Worm (Caenorhabditis elegans) whole organism, L2 larva: ENCODE results near the gene ZK795.3.

Source experiments
- C34F6.9 ChIP-seq: fragments of 150-350 bp; optimal IDR thresholded peaks from 2 replicates; lab custom pipeline; 2014; ENCODE audit warnings: missing biosample characterization, missing genetic modification characterization
- F13H6.1 ChIP-seq: sonication (generic microtip); optimal IDR thresholded peaks from 2 replicates; lab custom pipeline; 2016; ENCODE audit warnings: missing genetic modification characterization, missing compliant biosample characterization
- R02D3.7 ChIP-seq: fragments of 150-350 bp; optimal IDR thresholded peaks from 2 replicates; lab custom pipeline; 2014; ENCODE audit warnings: missing biosample characterization, missing genetic modification characterization
- Y55F3AM.14 ChIP-seq: fragments of 200-800 bp; sonication (Bioruptor generic); optimal IDR thresholded peaks from 2 replicates; lab custom pipeline; 2018; ENCODE audit warnings: mild to moderate bottlenecking, missing genetic modification characterization, missing compliant biosample characterization
- ZK546.5 ChIP-seq: sonication (generic microtip); optimal IDR thresholded peaks from 2 replicates; lab custom pipeline; 2017; ENCODE audit warnings: missing biosample characterization, missing genetic modification characterization
- aly-2 ChIP-seq: fragments of 150-350 bp; optimal IDR thresholded peaks from 2 replicates; lab custom pipeline; 2014; ENCODE audit warnings: missing biosample characterization, missing genetic modification characterization
- ama-1 ChIP-seq: fragments of 150-350 bp; optimal IDR thresholded peaks from 2 replicates; lab custom pipeline; 2018; ENCODE audit warnings: inconsistent platforms
- blmp-1 ChIP-seq: sonication (generic microtip); optimal IDR thresholded peaks from 2 replicates; lab custom pipeline; 2017; ENCODE audit warnings: missing genetic modification characterization, mild to moderate bottlenecking, missing compliant biosample characterization, antibody characterized with exemption, moderate library complexity; ENCODE audit not compliant: insufficient read depth
- ceh-16 ChIP-seq: fragments of 150-350 bp; optimal IDR thresholded peaks from 2 replicates; lab custom pipeline; 2014; ENCODE audit warnings: missing biosample characterization, missing genetic modification characterization
- ceh-82 ChIP-seq: fragments of 150-350 bp; optimal IDR thresholded peaks from 2 replicates; lab custom pipeline; 2014; ENCODE audit warnings: missing biosample characterization, missing genetic modification characterization
- crh-2 ChIP-seq: sonication (generic microtip); optimal IDR thresholded peaks from 2 replicates; lab custom pipeline; 2017; ENCODE audit warnings: missing biosample characterization, missing genetic modification characterization
- dmd-4 ChIP-seq: sonication (generic microtip); optimal IDR thresholded peaks from 2 replicates; lab custom pipeline; 2017; ENCODE audit warnings: missing biosample characterization, missing genetic modification characterization
- egl-27 ChIP-seq: sonication (generic microtip); optimal IDR thresholded peaks from 3 replicates; lab custom pipeline; 2017; ENCODE audit warnings: missing biosample characterization, missing genetic modification reagents, missing genetic modification characterization
- elt-1 ChIP-seq: fragments of 150-350 bp; optimal IDR thresholded peaks from 2 replicates; lab custom pipeline; 2014; ENCODE audit warnings: missing biosample characterization, missing genetic modification characterization
- elt-3 ChIP-seq: sonication (generic microtip); optimal IDR thresholded peaks from 2 replicates; lab custom pipeline; 2017; ENCODE audit warnings: missing biosample characterization, missing genetic modification characterization
- fos-1 ChIP-seq: fragments of 150-350 bp; optimal IDR thresholded peaks from 2 replicates; lab custom pipeline; 2014; ENCODE audit warnings: missing biosample characterization, missing genetic modification characterization
- gmeb-1 ChIP-seq: fragments of 150-350 bp; optimal IDR thresholded peaks from 2 replicates; lab custom pipeline; 2014; ENCODE audit warnings: missing biosample characterization, missing genetic modification characterization
- lin-11 ChIP-seq: fragments of 150-350 bp; sonication (generic microtip); optimal IDR thresholded peaks from 2 replicates; lab custom pipeline; 2014; ENCODE audit warnings: missing biosample characterization, missing genetic modification characterization, inconsistent platforms, mixed read lengths
- lsy-2 ChIP-seq, 2 experiments: fragments of 150-350 bp in 1 of 2; sonication (generic microtip) in 1 of 2; optimal IDR thresholded peaks; 2 replicates each; lab custom pipeline; 2014 to 2017; ENCODE audit warnings: missing biosample characterization in 2 of 2, missing genetic modification characterization in 2 of 2
- mab-5 ChIP-seq: fragments of 150-350 bp; optimal IDR thresholded peaks from 2 replicates; lab custom pipeline; 2014; ENCODE audit warnings: missing biosample characterization, missing genetic modification characterization
- mbf-1 ChIP-seq: sonication (generic microtip); optimal IDR thresholded peaks from 2 replicates; lab custom pipeline; 2017; ENCODE audit warnings: missing biosample characterization, missing genetic modification characterization
- nhr-10 ChIP-seq: sonication (generic microtip); optimal IDR thresholded peaks from 2 replicates; lab custom pipeline; 2017; ENCODE audit warnings: missing biosample characterization, missing genetic modification characterization
- nhr-129 ChIP-seq: fragments of 150-350 bp; optimal IDR thresholded peaks from 2 replicates; lab custom pipeline; 2014; ENCODE audit warnings: missing biosample characterization, missing genetic modification characterization
- nhr-23 ChIP-seq: fragments of 150-350 bp; optimal IDR thresholded peaks from 2 replicates; lab custom pipeline; 2014; ENCODE audit warnings: missing biosample characterization, missing genetic modification reagents, missing genetic modification characterization
- nhr-237 ChIP-seq: fragments of 150-350 bp; optimal IDR thresholded peaks from 2 replicates; lab custom pipeline; 2014; ENCODE audit warnings: missing biosample characterization, missing genetic modification characterization
- nhr-77 ChIP-seq: fragments of 150-350 bp; optimal IDR thresholded peaks from 2 replicates; lab custom pipeline; 2014; ENCODE audit warnings: missing biosample characterization, missing genetic modification characterization
- peb-1 ChIP-seq: fragments of 150-350 bp; optimal IDR thresholded peaks from 2 replicates; lab custom pipeline; 2014; ENCODE audit warnings: missing biosample characterization, missing genetic modification characterization
- sem-4 ChIP-seq: fragments of 150-350 bp; optimal IDR thresholded peaks from 2 replicates; lab custom pipeline; 2014; ENCODE audit warnings: missing biosample characterization, missing genetic modification reagents, missing genetic modification characterization
- sma-3 ChIP-seq: sonication (generic microtip); optimal IDR thresholded peaks from 2 replicates; lab custom pipeline; 2016; ENCODE audit warnings: missing genetic modification reagents, missing genetic modification characterization, missing compliant biosample characterization
- sma-9 ChIP-seq, 2 experiments: fragments of 150-350 bp in 1 of 2; sonication (generic microtip) in 1 of 2; optimal IDR thresholded peaks; 2 replicates each; lab custom pipeline; 2014 to 2016; ENCODE audit warnings: missing genetic modification characterization in 2 of 2, mild to moderate bottlenecking in 1 of 2, missing biosample characterization in 1 of 2, missing compliant biosample characterization in 1 of 2, missing genetic modification reagents in 1 of 2, moderate library complexity in 1 of 2
- snpc-4 ChIP-seq: fragments of 150-350 bp; optimal IDR thresholded peaks from 2 replicates; lab custom pipeline; 2014; ENCODE audit warnings: missing biosample characterization, missing genetic modification characterization
- unc-39 ChIP-seq: fragments of 150-350 bp; optimal IDR thresholded peaks from 2 replicates; lab custom pipeline; 2014; ENCODE audit warnings: missing biosample characterization, missing genetic modification characterization
- unc-55 ChIP-seq: fragments of 150-350 bp; sonication (generic microtip); optimal IDR thresholded peaks from 3 replicates; lab custom pipeline; 2014; ENCODE audit warnings: missing biosample characterization, missing genetic modification reagents, missing genetic modification characterization
- zag-1 ChIP-seq: fragments of 150-350 bp; optimal IDR thresholded peaks from 2 replicates; lab custom pipeline; 2014; ENCODE audit warnings: missing biosample characterization, missing genetic modification characterization
- ztf-1 ChIP-seq: fragments of 200-800 bp; sonication (Bioruptor generic); conservative IDR thresholded peaks from 2 replicates; pipeline ENCODE4 v1.3.6; 2022; ENCODE audit warnings: missing genetic modification characterization, missing compliant biosample characterization
- ztf-11 ChIP-seq: sonication (generic microtip); optimal IDR thresholded peaks from 2 replicates; lab custom pipeline; 2017; ENCODE audit warnings: missing biosample characterization, missing genetic modification characterization
- ztf-4 ChIP-seq: fragments of 150-350 bp; optimal IDR thresholded peaks from 2 replicates; lab custom pipeline; 2014; ENCODE audit warnings: missing biosample characterization, missing genetic modification characterization

Gene ZK795.3

DNA sequence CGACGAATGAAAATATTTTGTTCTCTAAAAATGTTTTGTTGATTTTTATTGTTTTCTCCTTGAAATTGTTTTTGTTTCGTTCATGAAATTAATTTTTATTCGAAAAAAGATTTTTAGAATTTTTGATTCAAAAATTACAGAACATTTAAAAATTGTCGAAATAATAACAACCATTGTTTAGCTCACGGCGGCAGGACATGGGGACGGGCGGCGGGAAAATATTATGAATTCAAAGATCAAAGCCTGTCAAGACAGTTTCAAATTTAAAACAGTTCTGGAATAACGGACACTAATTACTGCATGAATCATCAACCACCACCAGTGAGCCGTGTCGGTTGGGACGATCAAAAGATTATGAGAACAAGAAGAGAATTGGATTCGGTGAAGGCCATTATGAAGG, 1.4 kb downstream of the ZK795.3 start, which contains the start of gene snb-7:
Gene snb-7, plus strand, starts transcription at position 301 of the 400 bp plus-strand sequence.
- no peak for TF ChIP-seq F13H6.1
- no peak for TF ChIP-seq ceh-16 (tag; lab: Kevin White, UChicago)
- TF ChIP-seq unc-39 (tag; lab: Kevin White, UChicago) = no peak
- TF ChIP-seq mab-5 = no peak
- no peak for TF ChIP-seq dmd-4 (tag; lab: Kevin White, UChicago)

DNA sequence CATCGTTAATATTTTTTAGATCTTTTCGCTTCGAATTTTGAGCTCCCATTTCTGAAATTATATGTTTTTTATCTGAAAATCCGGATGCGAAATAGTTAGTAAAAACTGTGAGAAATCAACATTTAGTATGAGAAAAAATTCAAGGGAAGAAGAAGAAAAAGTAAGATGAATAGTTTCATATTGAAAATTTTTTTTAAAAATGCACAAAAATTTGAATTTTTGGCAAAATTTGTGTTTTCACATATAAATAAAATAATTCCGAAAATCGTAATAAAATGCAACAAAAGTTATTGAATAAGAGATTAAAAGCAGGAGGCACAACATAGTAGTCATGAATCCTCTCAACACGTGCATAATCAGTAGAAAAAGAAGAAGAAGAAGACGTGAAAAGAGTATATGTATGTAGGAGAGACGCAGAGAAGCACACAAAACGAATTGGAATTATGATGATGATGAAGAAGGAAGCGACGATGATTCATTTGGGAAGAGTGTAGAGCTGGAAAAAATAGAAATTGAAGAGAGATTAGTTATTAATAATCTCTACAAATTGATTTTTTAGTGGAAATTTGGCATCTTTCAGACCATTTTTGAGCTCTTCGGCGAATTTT, 6.9 kb downstream of the ZK795.3 start, which contains the start of gene eak-7:
Gene eak-7, minus strand, starts transcription at position 51 of the 608 bp plus-strand sequence.
- TF ChIP-seq ceh-16 (tag; lab: Kevin White, UChicago) = no peak
- TF ChIP-seq ama-1 (lab: Kevin White, UChicago) = no peak
- peak; percentile 50 for TF ChIP-seq unc-55 (GFP tag; lab: Kevin White, UChicago)
- TF ChIP-seq sma-9 (GFP tag; optimal IDR thresholded peaks at IDR 0.05; lab: Kevin White, UChicago) = no peak
- no peak for TF ChIP-seq sma-9 (tag; optimal IDR thresholded peaks at IDR 0.05; lab: Kevin White, UChicago)
- TF ChIP-seq aly-2 = no peak
- peak; percentile 55 for TF ChIP-seq C34F6.9 (tag; lab: Kevin White, UChicago)
- peak; percentile 15 for TF ChIP-seq fos-1 (tag; lab: Kevin White, UChicago)
- peak; percentile 4 for TF ChIP-seq crh-2 (tag; lab: Kevin White, UChicago)

DNA sequence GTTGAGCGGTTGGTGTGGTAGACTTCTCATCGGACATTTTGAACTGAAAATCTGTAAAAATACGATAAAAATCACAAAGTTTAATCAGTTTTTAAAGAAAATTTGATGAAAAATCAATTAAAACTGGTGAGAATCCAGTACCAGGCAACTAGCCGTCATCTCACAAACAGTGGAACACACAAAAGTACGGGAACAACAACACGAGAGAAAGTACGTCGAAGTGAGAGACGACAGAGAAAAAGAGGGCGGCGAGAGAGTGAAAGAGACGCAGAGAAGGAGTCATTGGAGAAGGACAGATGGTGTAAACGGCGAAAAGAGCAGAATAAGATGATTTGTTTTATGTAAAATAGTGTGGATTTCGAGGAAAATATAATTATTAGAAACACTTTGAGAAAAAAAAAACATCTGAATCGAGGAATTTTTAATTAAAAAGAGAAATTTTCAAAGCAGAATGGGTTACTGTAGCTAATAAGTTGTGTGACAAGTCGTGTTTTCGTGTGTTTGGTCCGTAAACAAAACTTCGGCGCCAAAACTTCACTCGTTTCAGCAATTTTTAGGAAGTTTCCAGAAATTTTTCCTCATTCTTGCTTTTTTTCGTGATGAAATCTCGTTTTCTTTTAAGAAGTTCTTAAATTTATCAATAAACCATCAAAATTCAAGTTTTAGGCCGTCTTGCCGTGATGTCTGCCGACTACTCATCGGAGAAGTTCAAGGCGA, 8.2 kb downstream of the ZK795.3 start, which contains the start of the genes hsb-1 and let-99:
Gene hsb-1, minus strand, starts transcription at position 51 of the 717 bp plus-strand sequence.
Gene let-99, plus strand, starts transcription at position 667 of the 717 bp plus-strand sequence.
- TF ChIP-seq lsy-2 (tag; optimal IDR thresholded peaks at IDR 0.05; lab: Kevin White, UChicago) (no peak), elt-3 (no peak), fos-1 (tag; lab: Kevin White, UChicago) (peak; percentile 4), C34F6.9 (tag; lab: Kevin White, UChicago) (peak; percentile 55), crh-2 (tag; lab: Kevin White, UChicago) (peak; percentile 24), F13H6.1 (peak; percentile 49)

DNA sequence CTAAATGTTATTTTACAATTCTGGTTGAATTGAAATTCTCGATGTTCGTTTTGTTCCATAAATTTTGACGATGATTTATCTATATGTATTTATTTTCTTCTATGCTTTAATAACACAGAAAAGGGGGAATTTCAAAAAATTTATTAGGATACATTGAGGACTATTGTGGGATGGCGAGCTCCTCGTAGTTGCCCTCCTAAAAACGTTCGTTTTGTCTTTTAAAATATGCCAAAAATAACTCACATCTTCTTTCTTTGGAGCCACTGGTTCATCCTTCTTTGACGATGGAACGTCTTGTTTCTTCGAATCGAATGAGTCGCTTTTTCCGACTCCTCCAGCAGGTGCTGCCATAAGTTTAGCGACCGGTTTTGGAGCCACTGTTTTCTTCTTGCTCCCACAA, 11.4 kb downstream of the ZK795.3 start:
- TF ChIP-seq mbf-1 = no peak
- no peak for TF ChIP-seq elt-1 (tag; lab: Kevin White, UChicago)
- TF ChIP-seq ama-1 (lab: Kevin White, UChicago) = no peak
- TF ChIP-seq R02D3.7 (tag; lab: Kevin White, UChicago) = no peak
- TF ChIP-seq nhr-23 (tag; lab: Kevin White, UChicago) = no peak
- TF ChIP-seq snpc-4 (tag; lab: Kevin White, UChicago) = no peak
- TF ChIP-seq, all 48 proteins: peak for 0

DNA sequence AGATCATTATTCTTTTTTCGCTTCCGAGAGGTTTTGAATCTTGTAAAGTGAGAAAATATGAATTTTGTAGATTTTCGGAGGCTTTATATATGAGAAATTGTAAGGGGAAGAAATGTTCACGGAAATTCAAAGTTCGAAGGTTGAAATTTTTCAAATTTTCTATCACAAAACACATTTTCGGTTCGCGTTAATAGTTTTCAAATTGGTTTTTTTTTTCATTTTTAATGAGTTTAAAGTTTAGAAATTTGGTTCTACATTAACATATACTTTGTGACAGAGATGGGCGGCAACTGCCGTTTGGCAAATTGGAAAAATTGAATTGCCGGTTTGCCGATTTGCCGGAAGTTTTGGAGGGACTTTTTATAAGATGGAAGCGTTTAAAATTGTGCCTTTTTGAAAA, 11.9 kb downstream of the ZK795.3 start, which contains the start of gene K08E7.4:
Gene K08E7.4, minus strand, starts transcription at position 101 of the 400 bp plus-strand sequence.
- TF ChIP-seq ztf-4 (tag; lab: Kevin White, UChicago) (no peak), ZK546.5 (no peak), mbf-1 (no peak), nhr-10 (no peak), snpc-4 (tag; lab: Kevin White, UChicago) (no peak), unc-55 (GFP tag; lab: Kevin White, UChicago) (no peak), Y55F3AM.14 (GFP tag; lab: Kevin White, UChicago) (no peak), blmp-1 (tag; lab: Kevin White, UChicago) (no peak), nhr-77 (tag; lab: Kevin White, UChicago) (no peak), zag-1 (tag; lab: Kevin White, UChicago) (no peak), ceh-82 (no peak), nhr-129 (tag; lab: Kevin White, UChicago) (no peak), nhr-237 (tag; lab: Kevin White, UChicago) (no peak), gmeb-1 (no peak)

DNA sequence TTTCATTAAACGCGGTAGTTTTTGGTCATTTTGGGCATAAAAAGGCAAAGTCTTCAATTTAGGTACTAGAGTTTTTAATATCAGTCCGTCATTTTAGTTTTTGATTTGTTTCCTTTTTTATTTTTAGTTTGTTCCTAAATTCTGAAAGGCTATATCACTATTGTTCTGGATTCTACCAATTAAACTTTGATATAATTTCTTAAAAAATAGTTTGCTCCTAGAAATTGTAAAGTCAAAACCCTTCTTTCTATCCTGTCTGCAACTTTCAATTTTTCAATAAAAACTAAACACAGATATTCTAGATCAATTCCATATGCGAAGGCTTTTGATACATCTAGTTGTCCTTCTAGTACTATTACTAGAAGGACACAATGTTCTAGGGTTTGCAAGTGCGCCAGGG, 13.9 kb downstream of the ZK795.3 start, which contains the start of gene K08E7.5:
Gene K08E7.5, plus strand, starts transcription at position 301 of the 400 bp plus-strand sequence.
- TF ChIP-seq ztf-1 (GFP tag; lab: Robert Waterston, UW) (no peak), lin-11 (tag; lab: Kevin White, UChicago) (no peak), ceh-16 (tag; lab: Kevin White, UChicago) (no peak), ztf-4 (tag; lab: Kevin White, UChicago) (no peak), C34F6.9 (tag; lab: Kevin White, UChicago) (no peak), peb-1 (tag; lab: Kevin White, UChicago) (no peak), gmeb-1 (no peak), nhr-23 (tag; lab: Kevin White, UChicago) (no peak), snpc-4 (tag; lab: Kevin White, UChicago) (no peak), sem-4 (tag; lab: Kevin White, UChicago) (no peak), ceh-82 (no peak), ZK546.5 (no peak), mbf-1 (no peak), fos-1 (tag; lab: Kevin White, UChicago) (no peak), unc-39 (tag; lab: Kevin White, UChicago) (no peak), egl-27 (tag; lab: Kevin White, UChicago) (no peak), ztf-11 (tag; lab: Kevin White, UChicago) (no peak), sma-3 (no peak)
